Worm (Caenorhabditis elegans): ENCODE results near the gene sru-3.
A peak's percentile ranks its signal among the peaks of the same experiment; 100 is the strongest.

The sru-3 gene

DNA sequence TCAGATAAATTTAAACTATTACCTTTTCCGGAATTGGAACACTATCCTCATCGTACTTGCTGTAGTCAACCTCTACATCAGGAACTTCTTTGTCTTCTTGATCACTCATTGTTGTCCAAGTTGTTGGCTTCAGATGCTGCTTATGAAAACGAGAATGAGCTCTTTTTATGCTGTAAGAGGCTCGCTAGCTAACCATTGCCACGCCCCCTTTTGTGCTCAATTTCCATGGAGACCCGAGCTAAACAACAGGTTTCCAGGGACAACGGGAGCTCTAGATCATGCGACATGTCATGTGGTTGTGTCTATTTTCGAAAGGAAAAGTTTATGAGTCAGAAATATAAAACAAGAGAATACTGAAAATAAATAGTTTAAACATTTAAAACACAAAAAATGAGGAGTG, 14.0 kb downstream of the sru-3 start, which contains the start of gene C33A12.4:
TSS of gene C33A12.4 (minus strand) at position 131 of the 400 bp plus-strand sequence.
- TF ChIP-seq nhr-25 (tag; optimal IDR thresholded peaks at IDR 0.05) (no peak), fkh-10 (GFP tag; optimal IDR thresholded peaks at IDR 0.05) (peak; percentile 17), fkh-2 (tag; optimal IDR thresholded peaks at IDR 0.05) (no peak), mml-1 (tag; optimal IDR thresholded peaks at IDR 0.05) (no peak), nhr-43 (tag; optimal IDR thresholded peaks at IDR 0.05; ENCODE audit: poor library complexity, severe bottlenecking) (no peak), ztf-4 (tag; optimal IDR thresholded peaks at IDR 0.05) (no peak), sea-2 (GFP tag; optimal IDR thresholded peaks at IDR 0.05) (no peak), aly-2 (tag; optimal IDR thresholded peaks at IDR 0.05) (no peak), unc-62 (GFP tag; optimal IDR thresholded peaks at IDR 0.05) (no peak), nfya-1 (tag; optimal IDR thresholded peaks at IDR 0.05; ENCODE audit: insufficient read depth) (peak; percentile 2), mdl-1 (tag; optimal IDR thresholded peaks at IDR 0.05) (no peak), lin-15B (tag; optimal IDR thresholded peaks at IDR 0.05) (no peak), daf-12 (tag; optimal IDR thresholded peaks at IDR 0.05) (no peak), elt-2 (tag; optimal IDR thresholded peaks at IDR 0.05) (no peak), egl-27 (tag; optimal IDR thresholded peaks at IDR 0.05) (no peak)

ce11 chrIV:9511221-9511638, 14.8 kb downstream of the sru-3 start:
- TF ChIP-seq mml-1 (tag; optimal IDR thresholded peaks at IDR 0.05) (no peak), nhr-77 (tag; optimal IDR thresholded peaks at IDR 0.05) (no peak), hmg-11 (tag; optimal IDR thresholded peaks at IDR 0.05) (peak; percentile 88), nhr-67 (tag; optimal IDR thresholded peaks at IDR 0.05) (no peak), nhr-237 (tag; optimal IDR thresholded peaks at IDR 0.05) (no peak), skn-1 (tag; optimal IDR thresholded peaks at IDR 0.05) (no peak), ceh-9 (tag; optimal IDR thresholded peaks at IDR 0.05) (no peak), nhr-12 (tag; optimal IDR thresholded peaks at IDR 0.05) (no peak), lsy-12 (tag; optimal IDR thresholded peaks at IDR 0.05) (peak; percentile 83), nhr-28 (tag; optimal IDR thresholded peaks at IDR 0.05) (peak; percentile 59), elt-1 (tag; optimal IDR thresholded peaks at IDR 0.05) (no peak), lin-39 (tag; optimal IDR thresholded peaks at IDR 0.05) (peak; percentile 37), unc-62 (GFP tag; optimal IDR thresholded peaks at IDR 0.05) (peak; percentile 20), tbx-2 (tag; optimal IDR thresholded peaks at IDR 0.05) (peak; percentile 68), fos-1 (tag; optimal IDR thresholded peaks at IDR 0.05) (peak; percentile 1), unc-39 (tag; optimal IDR thresholded peaks at IDR 0.05) (no peak), pha-4 (tag; optimal IDR thresholded peaks at IDR 0.05) (peak; percentile 43), daf-12 (tag; optimal IDR thresholded peaks at IDR 0.05) (peak; percentile 49), ztf-11 (tag; optimal IDR thresholded peaks at IDR 0.05) (no peak), snpc-4 (tag; optimal IDR thresholded peaks at IDR 0.05) (peak; percentile 99), ZK546.5 (tag; optimal IDR thresholded peaks at IDR 0.05) (no peak), ama-1 (optimal IDR thresholded peaks at IDR 0.05) (peak; percentile 94), nhr-25 (tag; optimal IDR thresholded peaks at IDR 0.05) (peak; percentile 92), nhr-11 (tag; optimal IDR thresholded peaks at IDR 0.05) (no peak), egl-27 (tag; optimal IDR thresholded peaks at IDR 0.05) (no peak), nhr-76 (tag; optimal IDR thresholded peaks at IDR 0.05) (peak; percentile 55), nfya-1 (tag; optimal IDR thresholded peaks at IDR 0.05; ENCODE audit: insufficient read depth) (peak; percentile 90), elt-3 (tag; optimal IDR thresholded peaks at IDR 0.05) (no peak), ceh-16 (tag; optimal IDR thresholded peaks at IDR 0.05) (no peak), zag-1 (tag; optimal IDR thresholded peaks at IDR 0.05) (peak; percentile 51), ceh-28 (tag; optimal IDR thresholded peaks at IDR 0.05) (peak; percentile 59), fkh-2 (tag; optimal IDR thresholded peaks at IDR 0.05) (no peak), elt-2 (tag; optimal IDR thresholded peaks at IDR 0.05) (no peak), sea-2 (GFP tag; optimal IDR thresholded peaks at IDR 0.05) (no peak), ztf-4 (tag; optimal IDR thresholded peaks at IDR 0.05) (no peak), eor-1 (tag; optimal IDR thresholded peaks at IDR 0.05) (no peak), egl-5 (tag; optimal IDR thresholded peaks at IDR 0.05) (peak; percentile 59), nhr-43 (tag; optimal IDR thresholded peaks at IDR 0.05; ENCODE audit: poor library complexity, severe bottlenecking) (peak; percentile 64), nhr-23 (tag; optimal IDR thresholded peaks at IDR 0.05) (peak; percentile 73), fkh-10 (GFP tag; optimal IDR thresholded peaks at IDR 0.05) (peak; percentile 32), ceh-82 (tag; optimal IDR thresholded peaks at IDR 0.05) (peak; percentile 76), lin-15B (tag; optimal IDR thresholded peaks at IDR 0.05) (peak; percentile 41), aly-2 (tag; optimal IDR thresholded peaks at IDR 0.05) (no peak), R02D3.7 (tag; optimal IDR thresholded peaks at IDR 0.05) (peak; percentile 72), pqm-1 (tag; optimal IDR thresholded peaks at IDR 0.05) (peak; percentile 0), jun-1 (tag; optimal IDR thresholded peaks at IDR 0.05) (peak; percentile 28), mdl-1 (tag; optimal IDR thresholded peaks at IDR 0.05) (peak; percentile 47)
